Worm (Caenorhabditis elegans): ENCODE measurements around the gene F59F4.3.

DNA sequence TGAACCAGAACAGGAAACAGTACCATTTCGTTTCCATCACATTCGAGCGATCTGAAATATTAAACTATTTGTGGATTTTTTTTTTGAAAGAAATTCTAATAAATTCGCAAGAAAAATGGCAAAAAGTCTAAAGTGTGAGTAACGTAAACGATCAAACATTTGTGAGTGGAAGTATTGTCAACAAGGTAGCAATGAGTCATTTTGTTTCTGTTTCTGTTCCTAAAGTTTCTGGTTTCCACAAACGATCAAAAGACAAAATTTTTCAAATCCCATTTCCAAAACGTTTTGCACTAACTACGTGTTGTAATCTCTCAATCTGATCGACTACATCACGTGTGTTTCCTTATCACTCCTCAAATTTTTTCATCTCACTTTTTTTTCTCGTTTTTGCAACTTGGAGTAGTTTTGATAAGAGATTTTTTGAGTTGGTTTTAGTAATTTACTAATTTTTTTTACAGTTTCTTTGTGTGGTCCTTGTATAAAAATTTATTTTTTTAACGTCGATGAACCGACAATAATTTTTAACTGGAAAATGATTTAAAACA, at the start of gene F59F4.3:
- TF ChIP-seq nhr-11 (tag; optimal IDR thresholded peaks at IDR 0.05) (no peak), mec-3 (tag; optimal IDR thresholded peaks at IDR 0.05; ENCODE audit: borderline replicate concordance) (no peak)
